Fruit fly (Drosophila melanogaster) whole organism, embryonic: ENCODE results near the gene NetB.

Experiments used
- ATbp ChIP-seq: fragments of 200-800 bp; sonication (Bioruptor generic); optimal IDR thresholded peaks from 2 replicates; lab custom pipeline; 2017; ENCODE audit warnings: missing biosample characterization, mild to moderate bottlenecking, missing genetic modification characterization, missing genetic modification reagents
- Adf1 ChIP-seq: fragments of 200-800 bp; sonication (Bioruptor generic); IDR thresholded peaks from 2 replicates; pipeline ENCODE4 v1.3.6; 2022; ENCODE audit warnings: missing biosample characterization, missing genetic modification characterization
- Antp ChIP-seq: fragments of 200-800 bp; sonication (Bioruptor generic); optimal IDR thresholded peaks from 3 replicates; lab custom pipeline; 2016; ENCODE audit warnings: missing biosample characterization, missing genetic modification characterization
- B-H1 ChIP-seq: fragments of 200-800 bp; sonication (Bioruptor generic); IDR thresholded peaks from 3 replicates; pipeline ENCODE4 v1.3.6; 2022; ENCODE audit warnings: missing biosample characterization, missing genetic modification characterization
- Blimp-1 ChIP-seq: fragments of 200-800 bp; sonication (Bioruptor generic); optimal IDR thresholded peaks from 3 replicates; lab custom pipeline; 2018; ENCODE audit warnings: missing biosample characterization, missing genetic modification characterization, mild to moderate bottlenecking, moderate library complexity, missing genetic modification reagents
- Bteb2 ChIP-seq: fragments of 200-800 bp; sonication (Bioruptor generic); optimal IDR thresholded peaks from 2 replicates; lab custom pipeline; 2016; ENCODE audit warnings: missing biosample characterization, missing genetic modification characterization
- CG10209 ChIP-seq: fragments of 200-800 bp; sonication (Bioruptor generic); optimal IDR thresholded peaks from 3 replicates; lab custom pipeline; 2017; ENCODE audit warnings: missing biosample characterization, mild to moderate bottlenecking, missing genetic modification characterization, missing genetic modification reagents
- CG10267 ChIP-seq: fragments of 200-800 bp; sonication (Bioruptor generic); optimal IDR thresholded peaks from 2 replicates; lab custom pipeline; 2018; ENCODE audit warnings: missing biosample characterization, mild to moderate bottlenecking, missing genetic modification characterization, moderate library complexity
- CG11723 ChIP-seq: fragments of 200-800 bp; sonication (Bioruptor generic); optimal IDR thresholded peaks from 2 replicates; lab custom pipeline; 2017; ENCODE audit warnings: missing biosample characterization, mild to moderate bottlenecking, missing genetic modification characterization
- CG13287 ChIP-seq: fragments of 200-800 bp; sonication (Bioruptor generic); IDR thresholded peaks from 2 replicates; pipeline ENCODE4 v1.3.6; 2022; ENCODE audit warnings: missing biosample characterization, missing genetic modification characterization; ENCODE audit not compliant: partially characterized antibody
- CG16863 ChIP-seq: fragments of 200-800 bp; sonication (Bioruptor generic); optimal IDR thresholded peaks from 3 replicates; lab custom pipeline; 2016; ENCODE audit warnings: missing biosample characterization, missing genetic modification characterization
- CG17359 ChIP-seq: fragments of 200-800 bp; sonication (Bioruptor generic); optimal IDR thresholded peaks from 3 replicates; lab custom pipeline; 2018; ENCODE audit warnings: missing biosample characterization, mild to moderate bottlenecking, missing genetic modification characterization, moderate library complexity
- CG17802 ChIP-seq: fragments of 200-800 bp; sonication (Bioruptor generic); optimal IDR thresholded peaks from 2 replicates; lab custom pipeline; 2018; ENCODE audit warnings: missing biosample characterization, mild to moderate bottlenecking, missing genetic modification characterization, moderate library complexity
- CG18262 ChIP-seq: fragments of 200-800 bp; optimal IDR thresholded peaks from 3 replicates; lab custom pipeline; 2019; ENCODE audit warnings: missing biosample characterization, mild to moderate bottlenecking, missing genetic modification characterization, moderate library complexity
- CG31441 ChIP-seq: fragments of 200-800 bp; sonication (Bioruptor generic); IDR thresholded peaks from 2 replicates; pipeline ENCODE4 v1.3.6; 2022; ENCODE audit warnings: missing biosample characterization, missing genetic modification characterization
- CG32532 ChIP-seq: fragments of 200-800 bp; sonication (Bioruptor generic); IDR thresholded peaks from 2 replicates; pipeline ENCODE4 v1.3.6; 2022; ENCODE audit warnings: missing biosample characterization, missing genetic modification characterization
- CG34376 ChIP-seq: fragments of 200-800 bp; sonication (Bioruptor generic); optimal IDR thresholded peaks from 2 replicates; lab custom pipeline; 2018; ENCODE audit warnings: missing biosample characterization, mild to moderate bottlenecking, missing genetic modification characterization
- CG43689 ChIP-seq: fragments of 200-800 bp; sonication (Bioruptor generic); IDR thresholded peaks from 2 replicates; pipeline ENCODE4 v1.3.6; 2022; ENCODE audit warnings: missing biosample characterization, missing genetic modification characterization
- CG5180 ChIP-seq: fragments of 200-800 bp; sonication (Bioruptor generic); optimal IDR thresholded peaks from 3 replicates; lab custom pipeline; 2017; ENCODE audit warnings: missing biosample characterization, missing genetic modification characterization, mild to moderate bottlenecking, moderate library complexity, missing genetic modification reagents
- CG9215 ChIP-seq: fragments of 200-800 bp; sonication (Bioruptor generic); IDR thresholded peaks from 2 replicates; pipeline ENCODE4 v1.3.6; 2022; ENCODE audit warnings: missing biosample characterization, missing genetic modification characterization
- Doc2 ChIP-seq: fragments of 200-800 bp; sonication (Bioruptor generic); IDR thresholded peaks from 2 replicates; pipeline ENCODE4 v1.3.6; 2022; ENCODE audit warnings: missing biosample characterization, missing genetic modification characterization
- HLH4C ChIP-seq: fragments of 200-800 bp; sonication (Bioruptor generic); IDR thresholded peaks from 3 replicates; pipeline ENCODE4 v1.3.6; 2022; ENCODE audit warnings: missing biosample characterization, missing genetic modification characterization; ENCODE audit not compliant: partially characterized antibody
- Hr3 ChIP-seq: fragments of 200-800 bp; sonication (Bioruptor generic); optimal IDR thresholded peaks from 3 replicates; lab custom pipeline; 2016; ENCODE audit warnings: missing biosample characterization, missing genetic modification characterization
- Kr ChIP-seq: fragments of 200-800 bp; sonication (Bioruptor generic); optimal IDR thresholded peaks from 2 replicates; lab custom pipeline; 2017; ENCODE audit warnings: missing biosample characterization, mild to moderate bottlenecking, missing genetic modification characterization
- Lhr ChIP-seq: fragments of 200-800 bp; sonication (Bioruptor generic); optimal IDR thresholded peaks from 3 replicates; lab custom pipeline; 2017; ENCODE audit warnings: mild to moderate bottlenecking, missing biosample characterization, missing genetic modification reagents, missing genetic modification characterization
- Lim3 ChIP-seq: fragments of 200-800 bp; sonication (Bioruptor generic); IDR thresholded peaks from 2 replicates; pipeline ENCODE4 v1.3.6; 2022; ENCODE audit warnings: missing biosample characterization, missing genetic modification characterization
- MTF-1 ChIP-seq: fragments of 200-800 bp; sonication (Bioruptor generic); optimal IDR thresholded peaks from 2 replicates; lab custom pipeline; 2018; ENCODE audit warnings: missing biosample characterization, mild to moderate bottlenecking, missing genetic modification characterization, borderline replicate concordance
- Med ChIP-seq: fragments of 200-800 bp; sonication (Bioruptor generic); peaks from one replicate; lab custom pipeline; 2016; ENCODE audit warnings: missing biosample characterization, missing genetic modification characterization, mild to moderate bottlenecking, inconsistent platforms, moderate library complexity
- Meics ChIP-seq: fragments of 200-800 bp; sonication (Bioruptor generic); optimal IDR thresholded peaks from 2 replicates; lab custom pipeline; 2017; ENCODE audit warnings: missing biosample characterization, mild to moderate bottlenecking, missing genetic modification characterization
- Nf-YA ChIP-seq: fragments of 200-800 bp; sonication (Bioruptor generic); IDR thresholded peaks from 2 replicates; pipeline ENCODE4 v1.3.6; 2022; ENCODE audit warnings: missing biosample characterization, missing genetic modification characterization
- Nf-YC ChIP-seq: fragments of 200-800 bp; optimal IDR thresholded peaks from 3 replicates; lab custom pipeline; 2019; ENCODE audit warnings: missing biosample characterization, mild to moderate bottlenecking, missing genetic modification characterization, moderate library complexity
- Sry-β ChIP-seq: fragments of 200-800 bp; sonication (Bioruptor generic); optimal IDR thresholded peaks from 2 replicates; lab custom pipeline; 2018; ENCODE audit warnings: missing biosample characterization, mild to moderate bottlenecking, missing genetic modification characterization, moderate library complexity
- Trl ChIP-seq, 3 experiments: fragments of >200 bp in 2 of 3; fragments of 200-800 bp in 1 of 3; sonication (Bioruptor generic) in 1 of 3; optimal IDR thresholded peaks; 2 replicates in 1 of 3; 3 replicates in 2 of 3; lab custom pipeline; 2016 to 2017; ENCODE audit warnings: missing biosample characterization in 1 of 3, missing genetic modification characterization in 1 of 3
- al ChIP-seq: fragments of 200-800 bp; sonication (Bioruptor generic); IDR thresholded peaks from 2 replicates; pipeline ENCODE4 v1.3.6; 2022; ENCODE audit warnings: missing biosample characterization, missing genetic modification characterization
- btn ChIP-seq: fragments of 200-800 bp; sonication (Bioruptor generic); optimal IDR thresholded peaks from 2 replicates; lab custom pipeline; 2016; ENCODE audit warnings: missing biosample characterization, missing genetic modification characterization
- cad ChIP-seq: fragments of >200 bp; optimal IDR thresholded peaks from 2 replicates; lab custom pipeline; 2017; ENCODE audit warnings: missing biosample characterization, missing genetic modification characterization
- dmrt11E ChIP-seq: fragments of 200-800 bp; sonication (Bioruptor generic); optimal IDR thresholded peaks from 3 replicates; lab custom pipeline; 2018; ENCODE audit warnings: missing biosample characterization, mild to moderate bottlenecking, missing genetic modification characterization, moderate library complexity
- emc ChIP-seq: fragments of 200-800 bp; sonication (Bioruptor generic); optimal IDR thresholded peaks from 2 replicates; lab custom pipeline; 2016; ENCODE audit warnings: missing biosample characterization, missing genetic modification characterization
- en ChIP-seq: fragments of 200-800 bp; sonication (Bioruptor generic); optimal IDR thresholded peaks from 2 replicates; lab custom pipeline; 2016; ENCODE audit warnings: missing biosample characterization, missing genetic modification characterization
- eyg ChIP-seq: fragments of 200-800 bp; sonication (Bioruptor generic); optimal IDR thresholded peaks from 3 replicates; lab custom pipeline; 2016; ENCODE audit warnings: missing biosample characterization, missing genetic modification characterization
- fd3F ChIP-seq: fragments of 200-800 bp; sonication (Bioruptor generic); optimal IDR thresholded peaks from 2 replicates; lab custom pipeline; 2018; ENCODE audit warnings: missing biosample characterization, mild to moderate bottlenecking, missing genetic modification characterization, moderate library complexity
- fd96Cb ChIP-seq: fragments of 200-800 bp; sonication (Bioruptor generic); optimal IDR thresholded peaks from 2 replicates; lab custom pipeline; 2018; ENCODE audit warnings: missing biosample characterization, mild to moderate bottlenecking, missing genetic modification characterization, moderate library complexity
- luna ChIP-seq: fragments of 200-800 bp; sonication (Bioruptor generic); optimal IDR thresholded peaks from 2 replicates; lab custom pipeline; 2016; ENCODE audit warnings: missing biosample characterization, missing genetic modification characterization
- nerfin-1 ChIP-seq: fragments of 200-800 bp; sonication (Bioruptor generic); optimal IDR thresholded peaks from 3 replicates; lab custom pipeline; 2019; ENCODE audit warnings: missing biosample characterization, mild to moderate bottlenecking, missing genetic modification characterization, moderate library complexity
- otp ChIP-seq: fragments of 200-800 bp; sonication (Bioruptor generic); IDR thresholded peaks from 3 replicates; pipeline ENCODE4, ENCODE4 v1.3.6; 2022; ENCODE audit warnings: missing biosample characterization, missing genetic modification characterization
- row ChIP-seq: fragments of 200-800 bp; sonication (Bioruptor generic); IDR thresholded peaks from 3 replicates; pipeline ENCODE4 v1.3.6; 2022; ENCODE audit warnings: missing biosample characterization, missing genetic modification characterization
- schlank ChIP-seq: fragments of 200-800 bp; sonication (Bioruptor generic); optimal IDR thresholded peaks from 2 replicates; lab custom pipeline; 2018; ENCODE audit warnings: missing biosample characterization, mild to moderate bottlenecking, missing genetic modification characterization
- sr ChIP-seq: fragments of 200-800 bp; sonication (Bioruptor generic); IDR thresholded peaks from 3 replicates; pipeline ENCODE4 v1.3.6; 2022; ENCODE audit warnings: missing biosample characterization, missing genetic modification characterization
- stc ChIP-seq: fragments of 200-800 bp; sonication (Bioruptor generic); IDR thresholded peaks from 2 replicates; pipeline ENCODE4 v1.3.6; 2022; ENCODE audit warnings: missing biosample characterization, missing genetic modification characterization
- tll ChIP-seq, 2 experiments: fragments of 200-800 bp in 1 of 2; fragments of >200 bp in 1 of 2; sonication (Bioruptor generic) in 1 of 2; optimal IDR thresholded peaks; 2 replicates each; lab custom pipeline; 2017 to 2019; ENCODE audit warnings: missing biosample characterization in 2 of 2, missing genetic modification characterization in 2 of 2, mild to moderate bottlenecking in 1 of 2, moderate library complexity in 1 of 2

The NetB gene

dm6 chrX:14717245-14717644, 31.9 kb downstream of the NetB start (continued):
- peak; percentile 16 for TF ChIP-seq CG34376
- peak; percentile 54 for TF ChIP-seq Nf-YC
- peak; percentile 34 for TF ChIP-seq en (GFP tag; lab: Kevin White, UChicago)
- peak; percentile 89 for TF ChIP-seq CG17359 (tag; lab: Kevin White, UChicago)
- peak; percentile 75 for TF ChIP-seq CG31441 (GFP tag; lab: Robert Waterston, UW)
- TF ChIP-seq CG9215 (GFP tag; lab: Robert Waterston, UW), result no peak
- TF ChIP-seq Kr (GFP tag; lab: Kevin White, UChicago), result peak; percentile 49
- peak; percentile 59 for TF ChIP-seq dmrt11E (tag; lab: Kevin White, UChicago)
- TF ChIP-seq emc, result peak; percentile 46
- peak; percentile 78 for TF ChIP-seq nerfin-1 (tag; lab: Kevin White, UChicago)
- no peak for TF ChIP-seq CG13287 (GFP tag; lab: Robert Waterston, UW)
- no peak for TF ChIP-seq cad (GFP tag; lab: Kevin White, UChicago)
- peak; percentile 71 for TF ChIP-seq schlank (tag; lab: Kevin White, UChicago)
- peak; percentile 73 for TF ChIP-seq CG16863
- TF ChIP-seq row (GFP tag; lab: Robert Waterston, UW), result 0 out of 3 replicates have a peak, but pooled peaks have one; percentile 15
- TF ChIP-seq Hr3, result peak; percentile 39
- TF ChIP-seq sr, result peak; percentile 83
- TF ChIP-seq CG32532 (GFP tag; lab: Robert Waterston, UW), result peak; percentile 29; the same call in 1 of the 2 replicates
- TF ChIP-seq eyg (GFP tag; lab: Kevin White, UChicago), result peak; percentile 85
- TF ChIP-seq fd3F, result peak; percentile 65
- peak; percentile 80 for TF ChIP-seq Blimp-1 (GFP tag; lab: Kevin White, UChicago)
- no peak for TF ChIP-seq Trl (optimal IDR thresholded peaks at IDR 0.05; lab: Kevin White, UChicago)
- peak; percentile 84 for TF ChIP-seq Trl (GFP tag; optimal IDR thresholded peaks at IDR 0.05; lab: Kevin White, UChicago)
- TF ChIP-seq Antp (GFP tag; lab: Kevin White, UChicago), result peak; percentile 73
- TF ChIP-seq tll (GFP tag; optimal IDR thresholded peaks at IDR 0.05; lab: Kevin White, UChicago), result no peak
- no peak for TF ChIP-seq Doc2 (GFP tag; lab: Robert Waterston, UW)
- TF ChIP-seq CG43689, result peak; percentile 61
- TF ChIP-seq CG5180 (GFP tag; lab: Kevin White, UChicago), result peak; percentile 82
- TF ChIP-seq al (GFP tag; lab: Robert Waterston, UW), result 0 out of 2 replicates have a peak, but pooled peaks have one; percentile 9
- peak; percentile 82 for TF ChIP-seq CG11723 (GFP tag; lab: Kevin White, UChicago)
- no peak for TF ChIP-seq Adf1
- TF ChIP-seq btn (GFP tag; lab: Kevin White, UChicago), result peak; percentile 85
- peak; percentile 56 for TF ChIP-seq fd96Cb
- TF ChIP-seq Med (GFP tag; lab: Kevin White, UChicago), result peak; percentile 98
- peak; percentile 61 for TF ChIP-seq Sry-β
- TF ChIP-seq MTF-1 (GFP tag; lab: Kevin White, UChicago), result peak; percentile 93
- peak; percentile 99 for TF ChIP-seq ATbp
- peak; percentile 76 for TF ChIP-seq Meics (GFP tag; lab: Kevin White, UChicago)
- TF ChIP-seq CG10209 (GFP tag; lab: Kevin White, UChicago), result peak; percentile 90
- TF ChIP-seq Nf-YA (GFP tag; lab: Robert Waterston, UW), result peak; percentile 86
- no peak for TF ChIP-seq HLH4C (GFP tag; lab: Robert Waterston, UW)
- TF ChIP-seq Lhr (GFP tag; lab: Kevin White, UChicago), result peak; percentile 75
- TF ChIP-seq CG10267 (tag; lab: Kevin White, UChicago), result peak; percentile 12
- TF ChIP-seq CG18262 (tag; lab: Kevin White, UChicago), result peak; percentile 67
- peak; percentile 58 for TF ChIP-seq CG17802 (tag; lab: Kevin White, UChicago)
- TF ChIP-seq Bteb2 (GFP tag; lab: Kevin White, UChicago), result peak; percentile 13
- peak; percentile 83; the same call in 2 of the 3 replicates for TF ChIP-seq otp (GFP tag; lab: Robert Waterston, UW)
- peak; percentile 63; the same call in 2 of the 3 replicates for TF ChIP-seq B-H1 (GFP tag; lab: Robert Waterston, UW)
- peak; percentile 76 for TF ChIP-seq stc (GFP tag; lab: Robert Waterston, UW)
- TF ChIP-seq Lim3 (GFP tag; lab: Robert Waterston, UW), result no peak
- no peak for TF ChIP-seq luna (GFP tag; lab: Kevin White, UChicago)
